Fruit fly (Drosophila melanogaster): ENCODE measurements around the gene Elp1.

Elp1 gene

DNA sequence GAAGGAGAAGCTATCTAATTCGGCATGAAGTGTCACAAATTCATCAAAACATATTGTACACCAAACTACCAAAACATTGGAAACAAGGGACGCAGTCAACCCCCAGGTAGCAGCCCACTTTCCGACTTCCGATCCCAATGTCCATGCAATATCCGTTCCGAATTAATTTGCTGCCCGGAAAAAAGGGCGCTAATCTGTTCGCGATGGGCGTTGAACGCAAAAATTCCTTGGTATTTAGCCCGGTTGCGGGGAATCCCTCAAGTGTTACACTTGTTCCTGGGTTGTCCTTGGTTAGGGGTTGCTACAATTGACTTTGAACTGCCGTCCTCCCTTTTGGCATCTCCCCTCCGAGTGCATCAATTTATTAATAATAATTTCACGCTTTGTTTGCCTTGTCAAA, 41.7 kb downstream of the Elp1 start (continued):
- TF ChIP-seq Dip2 (GFP tag; IDR thresholded peaks at IDR 0.05) (no peak), HmgD (GFP tag; optimal IDR thresholded peaks at IDR 0.05) (no peak)

DNA sequence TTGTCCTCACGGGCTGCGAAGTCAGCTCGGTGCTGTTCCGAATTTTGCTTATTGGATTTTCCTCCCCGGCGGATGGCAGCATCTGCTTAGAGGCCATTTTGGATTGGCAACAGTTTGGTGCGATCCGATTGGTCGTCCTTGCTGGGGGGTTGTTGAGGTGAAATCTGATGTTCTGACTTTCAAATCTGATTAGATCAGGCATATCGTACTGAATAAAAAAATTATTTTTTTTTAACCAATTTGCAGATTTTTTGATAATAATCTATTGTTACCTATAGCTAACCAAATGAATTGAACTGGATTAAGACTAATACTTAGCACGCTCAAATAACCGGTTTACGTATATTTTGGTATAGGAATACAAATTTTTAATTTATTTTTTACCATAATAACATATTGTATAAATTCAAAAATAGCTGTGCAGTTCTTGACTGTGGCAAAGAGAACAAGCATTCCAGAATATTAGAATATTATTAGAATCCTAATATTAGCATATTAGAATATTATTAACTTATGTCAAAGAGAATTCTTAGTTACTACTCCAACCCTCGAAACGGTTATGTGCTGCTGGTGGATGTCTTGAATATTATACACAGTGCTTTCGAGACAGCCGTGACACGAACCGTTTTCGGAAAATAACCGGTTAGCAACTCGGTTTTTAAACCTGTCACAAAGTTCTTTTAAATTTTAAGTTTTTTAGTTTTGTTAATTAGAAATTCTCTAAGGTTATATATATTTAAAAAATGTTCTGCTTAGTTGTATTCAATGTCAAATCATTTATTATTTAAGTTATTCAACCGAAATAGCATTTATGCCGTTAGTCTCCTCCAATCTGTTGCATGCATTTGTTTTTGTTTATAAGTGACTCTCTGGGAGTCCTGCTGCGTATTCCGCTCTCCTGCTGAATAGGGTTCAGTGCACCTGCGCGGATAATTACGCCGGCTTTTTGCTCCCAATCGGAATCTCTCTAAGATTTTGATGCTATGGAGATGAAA, 43.8 kb downstream of the Elp1 start, which contains the start of gene Fer3:
Fer3 (minus strand) TSS at position 1 of the 995 bp plus-strand sequence.
- TF ChIP-seq CG33213 (GFP tag; optimal IDR thresholded peaks at IDR 0.05) (no peak), prd (optimal IDR thresholded peaks at IDR 0.05) (no peak), prd (GFP tag; IDR thresholded peaks at IDR 0.05) (no peak), CG12299 (tag; optimal IDR thresholded peaks at IDR 0.05) (no peak), CG8924 (tag; optimal IDR thresholded peaks at IDR 0.05) (peak; percentile 12), Nf-YC (tag; optimal IDR thresholded peaks at IDR 0.05) (peak; percentile 93), odd (GFP tag; optimal IDR thresholded peaks at IDR 0.05) (no peak), CG18262 (tag; optimal IDR thresholded peaks at IDR 0.05) (no peak), Six4 (GFP tag; optimal IDR thresholded peaks at IDR 0.05) (no peak), Eip74EF (GFP tag; optimal IDR thresholded peaks at IDR 0.05) (no peak), CG13894 (tag; optimal IDR thresholded peaks at IDR 0.05) (no peak), sens (GFP tag) (peak; percentile 59), CG6854 (GFP tag; optimal IDR thresholded peaks at IDR 0.05) (no peak), Doc2 (GFP tag; IDR thresholded peaks at IDR 0.05) (no peak), E2f2 (GFP tag; IDR thresholded peaks at IDR 0.05) (no peak), Med (GFP tag) (peak; percentile 1), CG13296 (GFP tag; optimal IDR thresholded peaks at IDR 0.05) (no peak), Dek (tag; optimal IDR thresholded peaks at IDR 0.05) (peak; percentile 13), vfl (GFP tag; optimal IDR thresholded peaks at IDR 0.05) (no peak), stwl (tag; optimal IDR thresholded peaks at IDR 0.05) (no peak), CG4707 (GFP tag; optimal IDR thresholded peaks at IDR 0.05) (no peak), Atf-2 (GFP tag; optimal IDR thresholded peaks at IDR 0.05) (no peak), CG17359 (tag; optimal IDR thresholded peaks at IDR 0.05) (no peak), CG7963 (GFP tag; IDR thresholded peaks at IDR 0.05; ENCODE audit: partially characterized antibody) (no peak), CG18599 (GFP tag; optimal IDR thresholded peaks at IDR 0.05) (no peak), ssp (GFP tag; IDR thresholded peaks at IDR 0.05) (no peak), pfk (GFP tag; optimal IDR thresholded peaks at IDR 0.05) (no peak), CG11398 (GFP tag; optimal IDR thresholded peaks at IDR 0.05) (no peak), en (GFP tag; optimal IDR thresholded peaks at IDR 0.05) (no peak), TFAM (GFP tag; optimal IDR thresholded peaks at IDR 0.05) (no peak), CG42726 (GFP tag; IDR thresholded peaks at IDR 0.05; ENCODE audit: partially characterized antibody) (no peak), CG2875 (GFP tag; optimal IDR thresholded peaks at IDR 0.05) (no peak), CG43689 (GFP tag; IDR thresholded peaks at IDR 0.05) (no peak), psq (GFP tag; optimal IDR thresholded peaks at IDR 0.05) (no peak), CG31365 (tag; optimal IDR thresholded peaks at IDR 0.05) (no peak), emc (GFP tag; optimal IDR thresholded peaks at IDR 0.05) (no peak), Ravus (GFP tag; IDR thresholded peaks at IDR 0.05) (no peak), scrt (GFP tag; optimal IDR thresholded peaks at IDR 0.05) (peak; percentile 93), CG2129 (GFP tag; IDR thresholded peaks at IDR 0.05; ENCODE audit: partially characterized antibody) (no peak), luna (GFP tag; optimal IDR thresholded peaks at IDR 0.05) (no peak), gt (GFP tag; IDR thresholded peaks at IDR 0.05) (no peak), sna (GFP tag; IDR thresholded peaks at IDR 0.05; ENCODE audit: partially characterized antibody) (no peak), ind (GFP tag; optimal IDR thresholded peaks at IDR 0.05) (no peak), chif (GFP tag; optimal IDR thresholded peaks at IDR 0.05) (no peak), hkb (optimal IDR thresholded peaks at IDR 0.05) (no peak), hkb (GFP tag; IDR thresholded peaks at IDR 0.05) (no peak)
